Comparison of ENCODE assay signal across 1 worm cellular context in the genomic region with DNA sequence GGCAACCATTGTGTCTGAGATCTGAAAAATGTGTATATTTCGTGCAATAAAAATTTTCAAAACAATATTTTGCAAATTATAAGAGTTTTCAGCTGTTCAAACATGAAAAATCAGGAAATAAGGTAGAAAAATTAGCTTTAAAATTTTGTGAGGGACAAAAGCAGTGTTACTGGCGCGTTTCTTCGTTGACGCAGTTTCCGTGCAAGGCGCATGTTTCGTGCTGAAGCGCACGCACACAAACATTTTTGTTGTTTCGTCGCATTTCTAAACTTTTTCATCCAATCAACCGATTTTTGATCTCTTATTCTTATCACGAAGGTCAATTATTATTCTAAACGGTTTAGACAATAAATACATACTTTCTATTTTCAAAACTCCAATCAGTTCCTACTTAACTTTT.
TF ChIP-seq lines count a peak whose summit lies in the region.

nifk-1 (minus strand) TSS at position 27 of the 400 bp plus-strand sequence.

TF ChIP-seq in whole organism, L1 larva, 84 proteins besides CTCF, POLR2A, EP300 and RAD21 (continued from another document):
- no peak for TF ChIP-seq dsc-1 (tag; optimal IDR thresholded peaks at IDR 0.05; lab: Kevin White, UChicago)
- TF ChIP-seq Y116A8C.19 (tag; optimal IDR thresholded peaks at IDR 0.05; lab: Kevin White, UChicago; ENCODE audit: borderline replicate concordance), result no peak
- peak; percentile 83 for TF ChIP-seq nhr-85 (tag; lab: Kevin White, UChicago)
- TF ChIP-seq unc-30 (tag; optimal IDR thresholded peaks at IDR 0.05; lab: Kevin White, UChicago), result no peak
- peak; percentile 61 for TF ChIP-seq snu-23 (GFP tag; optimal IDR thresholded peaks at IDR 0.05; lab: Kevin White, UChicago)
- no peak for TF ChIP-seq hpl-2 (GFP tag; optimal IDR thresholded peaks at IDR 0.05; lab: Kevin White, UChicago)
- TF ChIP-seq egl-13 (tag; optimal IDR thresholded peaks at IDR 0.05; lab: Kevin White, UChicago), result no peak
- TF ChIP-seq lin-39 (tag; optimal IDR thresholded peaks at IDR 0.05; lab: Kevin White, UChicago), result no peak
- TF ChIP-seq ama-1 (optimal IDR thresholded peaks at IDR 0.05; lab: Kevin White, UChicago), result no peak
- TF ChIP-seq unc-98 (GFP tag; IDR thresholded peaks at IDR 0.05; lab: Robert Waterston, UW), result no peak
- no peak for TF ChIP-seq ceh-90 (tag; optimal IDR thresholded peaks at IDR 0.05; lab: Kevin White, UChicago)
- no peak for TF ChIP-seq efl-3 (GFP tag; optimal IDR thresholded peaks at IDR 0.05; lab: Kevin White, UChicago)
- TF ChIP-seq dpl-1 (GFP tag; optimal IDR thresholded peaks at IDR 0.05; lab: Kevin White, UChicago), result peak; percentile 71 to 83 (median 80)
- TF ChIP-seq irx-1 (tag; optimal IDR thresholded peaks at IDR 0.05; lab: Kevin White, UChicago), result no peak
- TF ChIP-seq lin-14 (GFP tag; optimal IDR thresholded peaks at IDR 0.05; lab: Kevin White, UChicago), result no peak
- no peak for TF ChIP-seq C34B4.2 (tag; optimal IDR thresholded peaks at IDR 0.05; lab: Kevin White, UChicago)
- no peak for TF ChIP-seq sup-37 (GFP tag; optimal IDR thresholded peaks at IDR 0.05; lab: Kevin White, UChicago)
- TF ChIP-seq fkh-4 (tag; optimal IDR thresholded peaks at IDR 0.05; lab: Kevin White, UChicago; ENCODE audit: borderline replicate concordance), result no peak
- TF ChIP-seq ces-1 (GFP tag; optimal IDR thresholded peaks at IDR 0.05; lab: Kevin White, UChicago), result no peak
- no peak for TF ChIP-seq pax-3 (tag; optimal IDR thresholded peaks at IDR 0.05; lab: Kevin White, UChicago)
- TF ChIP-seq tlp-1 (tag; optimal IDR thresholded peaks at IDR 0.05; lab: Kevin White, UChicago), result no peak
- TF ChIP-seq mdl-1 (tag; optimal IDR thresholded peaks at IDR 0.05; lab: Kevin White, UChicago), result peak in 1 of 2 experiments; percentile 31
- no peak for TF ChIP-seq pag-3 (tag; optimal IDR thresholded peaks at IDR 0.05; lab: Kevin White, UChicago; ENCODE audit: borderline replicate concordance, insufficient read depth)
- peak; percentile 37 for TF ChIP-seq tbx-2 (tag; optimal IDR thresholded peaks at IDR 0.05; lab: Kevin White, UChicago)
